Fruit fly (Drosophila melanogaster): ENCODE measurements around the gene Klp31E.
A peak's percentile ranks its signal among the peaks of the same experiment; 100 is the strongest.

The Klp31E gene

dm6 chr2L:10422643-10423606 lies 9.1 kb downstream of the Klp31E start, which contains the start of the genes pie and Wdfy2 (continued):
- TF ChIP-seq CG8281 (tag; optimal IDR thresholded peaks at IDR 0.05), result no peak
- no peak for TF ChIP-seq NK7.1 (GFP tag; optimal IDR thresholded peaks at IDR 0.05)
- TF ChIP-seq CG16863 (GFP tag; optimal IDR thresholded peaks at IDR 0.05), result no peak
- TF ChIP-seq CG18619 (GFP tag; optimal IDR thresholded peaks at IDR 0.05), result no peak
- no peak for TF ChIP-seq Dek (tag; optimal IDR thresholded peaks at IDR 0.05)
- no peak for TF ChIP-seq Kr (GFP tag; optimal IDR thresholded peaks at IDR 0.05)
- TF ChIP-seq Ptx1 (GFP tag; IDR thresholded peaks at IDR 0.05), result 0 out of 2 replicates have a peak, but pooled peaks have one; percentile 28
- TF ChIP-seq Sry-β (GFP tag; optimal IDR thresholded peaks at IDR 0.05), result peak; percentile 36
- peak; percentile 77 for TF ChIP-seq row (GFP tag; IDR thresholded peaks at IDR 0.05)
- no peak for TF ChIP-seq CG1792 (GFP tag; optimal IDR thresholded peaks at IDR 0.05)
- peak; percentile 29 for TF ChIP-seq CG4617 (GFP tag; optimal IDR thresholded peaks at IDR 0.05; ENCODE audit: borderline replicate concordance)
- no peak for TF ChIP-seq sqz (GFP tag; optimal IDR thresholded peaks at IDR 0.05)
- TF ChIP-seq CG12744 (GFP tag; optimal IDR thresholded peaks at IDR 0.05), result no peak
- peak; percentile 35 for TF ChIP-seq pzg (GFP tag; optimal IDR thresholded peaks at IDR 0.05)
- no peak for TF ChIP-seq dmrt99B (tag; optimal IDR thresholded peaks at IDR 0.05)
- no peak for TF ChIP-seq sima (GFP tag; optimal IDR thresholded peaks at IDR 0.05)
- no peak for TF ChIP-seq CG12299 (tag; optimal IDR thresholded peaks at IDR 0.05)
- TF ChIP-seq sna (GFP tag; IDR thresholded peaks at IDR 0.05; ENCODE audit: partially characterized antibody), result no peak
- no peak for TF ChIP-seq vnd (GFP tag; IDR thresholded peaks at IDR 0.05; ENCODE audit: partially characterized antibody)
- peak; percentile 9 for TF ChIP-seq CG12391 (tag; optimal IDR thresholded peaks at IDR 0.05)
- TF ChIP-seq kay (GFP tag; optimal IDR thresholded peaks at IDR 0.05), result no peak
- TF ChIP-seq CG30020 (tag; optimal IDR thresholded peaks at IDR 0.05), result peak; percentile 97
- TF ChIP-seq tio (GFP tag; optimal IDR thresholded peaks at IDR 0.05), result no peak
- TF ChIP-seq CG2116 (GFP tag; optimal IDR thresholded peaks at IDR 0.05), result peak; percentile 77
- no peak for TF ChIP-seq CG13624 (GFP tag; optimal IDR thresholded peaks at IDR 0.05)
- TF ChIP-seq CG4820 (GFP tag; optimal IDR thresholded peaks at IDR 0.05), result no peak
- no peak for TF ChIP-seq Atf-2 (GFP tag; optimal IDR thresholded peaks at IDR 0.05)
- no peak for TF ChIP-seq ftz-f1 (GFP tag; optimal IDR thresholded peaks at IDR 0.05)
- TF ChIP-seq peb (GFP tag; IDR thresholded peaks at IDR 0.05), result no peak
- no peak for TF ChIP-seq CG7556 (GFP tag; optimal IDR thresholded peaks at IDR 0.05)
- no peak for TF ChIP-seq CG17612 (GFP tag; IDR thresholded peaks at IDR 0.05)
- TF ChIP-seq CG10274 (GFP tag; optimal IDR thresholded peaks at IDR 0.05), result no peak
- no peak for TF ChIP-seq Deaf1 (tag; optimal IDR thresholded peaks at IDR 0.05)
- no peak for TF ChIP-seq CG6689 (GFP tag; IDR thresholded peaks at IDR 0.05)
- TF ChIP-seq Hr78 (GFP tag; optimal IDR thresholded peaks at IDR 0.05), result no peak
- peak; percentile 29; the same call in 1 of the 3 replicates for TF ChIP-seq Aef1 (GFP tag; IDR thresholded peaks at IDR 0.05)
- TF ChIP-seq CG12659 (GFP tag; optimal IDR thresholded peaks at IDR 0.05), result peak; percentile 36
- no peak for TF ChIP-seq Sox102F (GFP tag; optimal IDR thresholded peaks at IDR 0.05)
- TF ChIP-seq az2 (GFP tag; optimal IDR thresholded peaks at IDR 0.05), result no peak
- TF ChIP-seq Dbx (GFP tag; IDR thresholded peaks at IDR 0.05), result no peak
- peak; percentile 99 for TF ChIP-seq CG1603 (tag; optimal IDR thresholded peaks at IDR 0.05)
- peak; percentile 19 for TF ChIP-seq YL-1 (GFP tag; optimal IDR thresholded peaks at IDR 0.05)
- no peak for TF ChIP-seq tna (GFP tag; IDR thresholded peaks at IDR 0.05; ENCODE audit: partially characterized antibody)
- peak; percentile 39 for TF ChIP-seq CG14710 (tag; optimal IDR thresholded peaks at IDR 0.05)
- peak; percentile 15 for TF ChIP-seq zen (tag; optimal IDR thresholded peaks at IDR 0.05)
- no peak for TF ChIP-seq CG17829 (tag; optimal IDR thresholded peaks at IDR 0.05)
- no peak for TF ChIP-seq Ssrp (tag; optimal IDR thresholded peaks at IDR 0.05)
- TF ChIP-seq Nf-YC (tag; optimal IDR thresholded peaks at IDR 0.05), result peak; percentile 1

Measured in whole organism, embryonic.